Fruit fly (Drosophila melanogaster): ENCODE data around the gene Nedd8.

Nedd8 gene

DNA sequence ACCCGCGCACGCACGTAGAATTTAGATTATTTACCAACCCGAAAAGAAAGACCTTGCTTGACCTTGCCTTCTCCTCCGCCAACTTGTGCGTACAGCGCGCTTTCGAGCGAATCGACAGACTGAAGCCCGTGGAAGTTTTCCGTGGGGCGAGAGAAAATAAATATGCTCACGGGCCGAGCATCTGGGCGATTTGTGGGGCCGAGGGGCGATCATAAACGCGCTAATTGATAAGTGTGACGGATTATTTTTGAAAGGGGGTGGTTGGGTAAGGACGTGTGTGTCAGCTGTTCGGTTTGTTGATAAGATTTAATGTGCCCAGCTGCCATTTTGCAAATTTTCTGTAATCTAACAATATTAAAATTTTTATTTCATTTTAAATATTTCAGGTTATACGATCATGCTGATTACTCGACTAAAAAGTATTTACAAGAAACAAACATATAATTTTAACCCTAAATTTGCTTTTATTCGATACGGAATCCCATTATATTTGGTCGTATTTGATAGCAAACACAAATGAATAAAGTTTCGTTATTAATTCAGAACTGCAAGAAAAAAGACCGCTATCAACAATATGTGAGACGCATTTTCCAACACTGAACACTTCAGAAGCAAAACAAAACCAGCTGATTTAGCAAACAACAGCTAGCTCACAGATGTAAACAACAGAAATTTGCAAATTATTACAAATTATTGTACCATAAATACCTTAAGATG is 22.6 kb upstream of the Nedd8 start, which contains the start of the genes L2HGDH and CG10431 (continued):
- TF ChIP-seq tap (tag; optimal IDR thresholded peaks at IDR 0.05) (peak; percentile 38), Deaf1 (tag; optimal IDR thresholded peaks at IDR 0.05) (peak; percentile 85), Stat92E (GFP tag; optimal IDR thresholded peaks at IDR 0.05) (no peak), Adf1 (GFP tag; IDR thresholded peaks at IDR 0.05) (peak; percentile 44; the same call in 1 of the 2 replicates), bbx (GFP tag; IDR thresholded peaks at IDR 0.05; ENCODE audit: partially characterized antibody) (peak; percentile 36; the same call in 1 of the 2 replicates), CG1233 (GFP tag; optimal IDR thresholded peaks at IDR 0.05) (peak; percentile 39), D19A (tag; optimal IDR thresholded peaks at IDR 0.05) (peak; percentile 57), CkIIα-i1 (GFP tag; IDR thresholded peaks at IDR 0.05) (no peak), hbn (GFP tag; IDR thresholded peaks at IDR 0.05; ENCODE audit: partially characterized antibody) (no peak; the same call in 1 of the 2 replicates), CG15514 (GFP tag; optimal IDR thresholded peaks at IDR 0.05) (peak; percentile 65), CG6654 (GFP tag; optimal IDR thresholded peaks at IDR 0.05) (no peak), CG9215 (GFP tag; IDR thresholded peaks at IDR 0.05) (peak; percentile 8; the same call in 1 of the 2 replicates), pita (GFP tag; optimal IDR thresholded peaks at IDR 0.05) (no peak), cad (GFP tag; optimal IDR thresholded peaks at IDR 0.05) (no peak), unpg (GFP tag; optimal IDR thresholded peaks at IDR 0.05) (peak; percentile 58), Lpt (GFP tag; optimal IDR thresholded peaks at IDR 0.05) (no peak), Nf-YA (GFP tag; IDR thresholded peaks at IDR 0.05) (no peak), Atf6 (GFP tag; IDR thresholded peaks at IDR 0.05) (peak; percentile 56; the same call in 1 of the 2 replicates), fd3F (GFP tag; optimal IDR thresholded peaks at IDR 0.05) (peak; percentile 44), HmgD (GFP tag; optimal IDR thresholded peaks at IDR 0.05) (no peak), vvl (GFP tag; IDR thresholded peaks at IDR 0.05) (no peak; the same call in 1 of the 2 replicates), Ravus (GFP tag; IDR thresholded peaks at IDR 0.05) (no peak), CG12744 (GFP tag; optimal IDR thresholded peaks at IDR 0.05) (no peak), dm (GFP tag; optimal IDR thresholded peaks at IDR 0.05) (peak; percentile 42), chn (GFP tag; optimal IDR thresholded peaks at IDR 0.05) (peak; percentile 10), CG7786 (GFP tag; optimal IDR thresholded peaks at IDR 0.05) (peak; percentile 14), CG33557 (GFP tag; optimal IDR thresholded peaks at IDR 0.05) (no peak), Mrtf (GFP tag; IDR thresholded peaks at IDR 0.05) (no peak), lola (GFP tag; optimal IDR thresholded peaks at IDR 0.05) (peak in 1 of 3 experiments; percentile 69), CG15479 (GFP tag; optimal IDR thresholded peaks at IDR 0.05) (no peak), CG16779 (GFP tag; IDR thresholded peaks at IDR 0.05) (no peak; the same call in 1 of the 2 replicates), ssp (GFP tag; IDR thresholded peaks at IDR 0.05) (no peak), CG1647 (GFP tag; optimal IDR thresholded peaks at IDR 0.05) (no peak), Gug (GFP tag; IDR thresholded peaks at IDR 0.05) (no peak), CG8089 (GFP tag; optimal IDR thresholded peaks at IDR 0.05) (no peak), Lhr (GFP tag; optimal IDR thresholded peaks at IDR 0.05) (peak; percentile 36), grau (tag; optimal IDR thresholded peaks at IDR 0.05) (peak; percentile 67), Scr (GFP tag; IDR thresholded peaks at IDR 0.05; ENCODE audit: partially characterized antibody) (no peak), maf-S (GFP tag; optimal IDR thresholded peaks at IDR 0.05) (peak; percentile 5), MESR4 (GFP tag; optimal IDR thresholded peaks at IDR 0.05) (peak; percentile 54), oc (tag; optimal IDR thresholded peaks at IDR 0.05) (peak; percentile 60), CG1832 (GFP tag; optimal IDR thresholded peaks at IDR 0.05) (no peak), schlank (tag; optimal IDR thresholded peaks at IDR 0.05) (no peak), phol (tag; optimal IDR thresholded peaks at IDR 0.05) (peak; percentile 79), CG17186 (GFP tag; optimal IDR thresholded peaks at IDR 0.05) (peak; percentile 53), CG10267 (tag; optimal IDR thresholded peaks at IDR 0.05) (peak; percentile 98), fru (optimal IDR thresholded peaks at IDR 0.05) (no peak), CG9932 (GFP tag; IDR thresholded peaks at IDR 0.05) (peak; percentile 67), Atf-2 (GFP tag; optimal IDR thresholded peaks at IDR 0.05) (no peak)

Measured in whole organism, embryonic.